Fruit fly (Drosophila melanogaster) whole organism, embryonic: ENCODE measurements around the gene Sfp23F.
A peak's percentile ranks its signal among the peaks of the same experiment; 100 is the strongest.

Source experiments
- CG10147 ChIP-seq: fragments of 200-800 bp; sonication (Bioruptor generic); optimal IDR thresholded peaks from 2 replicates; lab custom pipeline; 2019; ENCODE audit warnings: missing biosample characterization, mild to moderate bottlenecking, missing genetic modification characterization, moderate library complexity
- CG10543 ChIP-seq: fragments of 200-800 bp; sonication (Bioruptor generic); optimal IDR thresholded peaks from 3 replicates; lab custom pipeline; 2017; ENCODE audit warnings: missing biosample characterization, mild to moderate bottlenecking, missing genetic modification characterization, moderate library complexity
- CG11504 ChIP-seq: fragments of 200-800 bp; sonication (Bioruptor generic); optimal IDR thresholded peaks from 3 replicates; lab custom pipeline; 2019; ENCODE audit warnings: missing biosample characterization, mild to moderate bottlenecking, missing genetic modification characterization, moderate library complexity
- CG12071 ChIP-seq: fragments of 200-800 bp; sonication (Bioruptor generic); optimal IDR thresholded peaks from 3 replicates; lab custom pipeline; 2018; ENCODE audit warnings: missing biosample characterization, mild to moderate bottlenecking, missing genetic modification characterization
- CG12391 ChIP-seq: fragments of 200-800 bp; sonication (Bioruptor generic); optimal IDR thresholded peaks from 3 replicates; lab custom pipeline; 2018; ENCODE audit warnings: missing biosample characterization, mild to moderate bottlenecking, missing genetic modification characterization, moderate library complexity
- CG12769 ChIP-seq: fragments of 200-800 bp; sonication (Bioruptor generic); optimal IDR thresholded peaks from 2 replicates; lab custom pipeline; 2019; ENCODE audit warnings: missing biosample characterization, mild to moderate bottlenecking, missing genetic modification characterization, moderate library complexity
- CG15269 ChIP-seq: fragments of 200-800 bp; sonication (Bioruptor generic); optimal IDR thresholded peaks from 2 replicates; lab custom pipeline; 2018; ENCODE audit warnings: missing biosample characterization, mild to moderate bottlenecking, missing genetic modification characterization, moderate library complexity
- CG17361 ChIP-seq: fragments of 200-800 bp; sonication (Bioruptor generic); IDR thresholded peaks from 3 replicates; pipeline ENCODE4 v1.3.6; 2022; ENCODE audit warnings: missing biosample characterization, missing genetic modification characterization
- CG2129 ChIP-seq: fragments of 200-800 bp; sonication (Bioruptor generic); IDR thresholded peaks from 2 replicates; pipeline ENCODE4 v1.3.6; 2022; ENCODE audit warnings: missing biosample characterization, missing genetic modification characterization; ENCODE audit not compliant: partially characterized antibody
- CG2678 ChIP-seq: fragments of 200-800 bp; sonication (Bioruptor generic); optimal IDR thresholded peaks from 3 replicates; lab custom pipeline; 2019; ENCODE audit warnings: missing biosample characterization, mild to moderate bottlenecking, missing genetic modification characterization, moderate library complexity
- CG2712 ChIP-seq: fragments of 200-800 bp; optimal IDR thresholded peaks from 3 replicates; lab custom pipeline; 2019; ENCODE audit warnings: missing biosample characterization, mild to moderate bottlenecking, missing genetic modification characterization, moderate library complexity
- CG34224 ChIP-seq: fragments of 200-800 bp; sonication (Bioruptor generic); IDR thresholded peaks from 3 replicates; pipeline ENCODE4 v1.3.6; 2022; ENCODE audit warnings: missing biosample characterization, missing genetic modification characterization; ENCODE audit not compliant: partially characterized antibody
- CG3838 ChIP-seq: fragments of 200-800 bp; sonication (Bioruptor generic); optimal IDR thresholded peaks from 3 replicates; lab custom pipeline; 2016; ENCODE audit warnings: missing biosample characterization, missing genetic modification characterization
- CG6791 ChIP-seq: fragments of 200-800 bp; sonication (Bioruptor generic); IDR thresholded peaks from 3 replicates; pipeline ENCODE4 v1.3.6; 2022; ENCODE audit warnings: missing biosample characterization, missing genetic modification characterization; ENCODE audit not compliant: partially characterized antibody
- CG6854 ChIP-seq: fragments of 200-800 bp; sonication (Bioruptor generic); optimal IDR thresholded peaks from 3 replicates; lab custom pipeline; 2017; ENCODE audit warnings: missing biosample characterization, mild to moderate bottlenecking, missing genetic modification characterization
- CG7745 ChIP-seq: fragments of 200-800 bp; sonication (Bioruptor generic); optimal IDR thresholded peaks from 2 replicates; lab custom pipeline; 2018; ENCODE audit warnings: missing biosample characterization, mild to moderate bottlenecking, missing genetic modification characterization, moderate library complexity
- CG7786 ChIP-seq: fragments of 200-800 bp; sonication (Bioruptor generic); optimal IDR thresholded peaks from 2 replicates; lab custom pipeline; 2016; ENCODE audit warnings: missing biosample characterization, missing genetic modification characterization
- CG7963 ChIP-seq: fragments of 200-800 bp; sonication (Bioruptor generic); IDR thresholded peaks from 3 replicates; pipeline ENCODE4 v1.3.6; 2022; ENCODE audit warnings: missing biosample characterization, missing genetic modification characterization; ENCODE audit not compliant: partially characterized antibody
- CG8290 ChIP-seq, 3 experiments: fragments of 200-800 bp; sonication (Bioruptor generic); optimal IDR thresholded peaks; 2 replicates each; lab custom pipeline; 2016 to 2019; ENCODE audit warnings: missing biosample characterization in 3 of 3, missing genetic modification characterization in 3 of 3, mild to moderate bottlenecking in 2 of 3, moderate library complexity in 1 of 3
- CG9932 ChIP-seq: fragments of 200-800 bp; sonication (Bioruptor generic); IDR thresholded peaks from 2 replicates; pipeline ENCODE4 v1.3.6; 2022; ENCODE audit warnings: missing biosample characterization, missing genetic modification characterization
- CHES-1-like ChIP-seq: fragments of 200-800 bp; sonication (Bioruptor generic); optimal IDR thresholded peaks from 2 replicates; lab custom pipeline; 2016; ENCODE audit warnings: missing biosample characterization, missing genetic modification characterization
- CoRest ChIP-seq: fragments of 200-800 bp; sonication (Bioruptor generic); optimal IDR thresholded peaks from 3 replicates; lab custom pipeline; 2018; ENCODE audit warnings: missing biosample characterization, mild to moderate bottlenecking, missing genetic modification characterization, moderate library complexity
- HmgZ ChIP-seq: fragments of 200-800 bp; sonication (Bioruptor generic); optimal IDR thresholded peaks from 2 replicates; lab custom pipeline; 2018; ENCODE audit warnings: missing biosample characterization, mild to moderate bottlenecking, missing genetic modification characterization
- Hmr ChIP-seq: fragments of 200-800 bp; sonication (Bioruptor generic); optimal IDR thresholded peaks from 3 replicates; lab custom pipeline; 2017; ENCODE audit warnings: mild to moderate bottlenecking, missing biosample characterization, missing genetic modification reagents, missing genetic modification characterization
- Hr3 ChIP-seq: fragments of 200-800 bp; sonication (Bioruptor generic); optimal IDR thresholded peaks from 3 replicates; lab custom pipeline; 2016; ENCODE audit warnings: missing biosample characterization, missing genetic modification characterization
- Max ChIP-seq: fragments of 200-800 bp; sonication (Bioruptor generic); optimal IDR thresholded peaks from 2 replicates; lab custom pipeline; 2016; ENCODE audit warnings: missing biosample characterization, mild to moderate bottlenecking, missing genetic modification characterization
- Myb ChIP-seq: fragments of 200-800 bp; sonication (Bioruptor generic); optimal IDR thresholded peaks from 2 replicates; lab custom pipeline; 2016; ENCODE audit warnings: missing biosample characterization, missing genetic modification characterization
- Oli ChIP-seq: fragments of 200-800 bp; sonication (Bioruptor generic); optimal IDR thresholded peaks from 2 replicates; lab custom pipeline; 2018; ENCODE audit warnings: missing biosample characterization, mild to moderate bottlenecking, missing genetic modification characterization, moderate library complexity
- PHDP ChIP-seq: fragments of 200-800 bp; sonication (Bioruptor generic); optimal IDR thresholded peaks from 3 replicates; lab custom pipeline; 2018; ENCODE audit warnings: missing biosample characterization, mild to moderate bottlenecking, missing genetic modification characterization, moderate library complexity
- Sry-δ ChIP-seq: fragments of 200-800 bp; sonication (Bioruptor generic); optimal IDR thresholded peaks from 2 replicates; lab custom pipeline; 2016; ENCODE audit warnings: missing biosample characterization, missing genetic modification characterization
- Tbp ChIP-seq: fragments of >200 bp; optimal IDR thresholded peaks from 2 replicates; lab custom pipeline; 2018; ENCODE audit warnings: missing biosample characterization, missing genetic modification characterization
- cwo ChIP-seq: fragments of 200-800 bp; sonication (Bioruptor generic); optimal IDR thresholded peaks from 3 replicates; lab custom pipeline; 2017; ENCODE audit warnings: missing biosample characterization, missing genetic modification characterization, mild to moderate bottlenecking, moderate library complexity, missing genetic modification reagents
- en ChIP-seq: fragments of 200-800 bp; sonication (Bioruptor generic); optimal IDR thresholded peaks from 2 replicates; lab custom pipeline; 2016; ENCODE audit warnings: missing biosample characterization, missing genetic modification characterization
- ftz-f1 ChIP-seq: fragments of 200-800 bp; sonication (Bioruptor generic); optimal IDR thresholded peaks from 2 replicates; lab custom pipeline; 2016; ENCODE audit warnings: missing biosample characterization, missing genetic modification characterization
- org-1 ChIP-seq: fragments of 200-800 bp; sonication (Bioruptor generic); optimal IDR thresholded peaks from 2 replicates; lab custom pipeline; 2017; ENCODE audit warnings: missing biosample characterization, missing genetic modification characterization
- pum ChIP-seq: fragments of 200-800 bp; sonication (Bioruptor generic); optimal IDR thresholded peaks from 2 replicates; lab custom pipeline; 2016; ENCODE audit warnings: missing biosample characterization, missing genetic modification characterization
- ranshi ChIP-seq: fragments of 200-800 bp; sonication (Bioruptor generic); IDR thresholded peaks from 2 replicates; pipeline ENCODE4 v1.3.6; 2022; ENCODE audit warnings: missing biosample characterization, missing genetic modification characterization
- sug ChIP-seq: fragments of 200-800 bp; optimal IDR thresholded peaks from 2 replicates; lab custom pipeline; 2019; ENCODE audit warnings: missing biosample characterization, mild to moderate bottlenecking, missing genetic modification characterization, moderate library complexity
- tio ChIP-seq: fragments of 200-800 bp; sonication (Bioruptor generic); optimal IDR thresholded peaks from 2 replicates; lab custom pipeline; 2017; ENCODE audit warnings: missing biosample characterization, missing genetic modification characterization, inconsistent platforms
- zen2 ChIP-seq: fragments of 200-800 bp; sonication (Bioruptor generic); IDR thresholded peaks from 3 replicates; pipeline ENCODE4 v1.3.6; 2022; ENCODE audit warnings: missing biosample characterization, missing genetic modification characterization; ENCODE audit not compliant: partially characterized antibody

Gene Sfp23F

DNA sequence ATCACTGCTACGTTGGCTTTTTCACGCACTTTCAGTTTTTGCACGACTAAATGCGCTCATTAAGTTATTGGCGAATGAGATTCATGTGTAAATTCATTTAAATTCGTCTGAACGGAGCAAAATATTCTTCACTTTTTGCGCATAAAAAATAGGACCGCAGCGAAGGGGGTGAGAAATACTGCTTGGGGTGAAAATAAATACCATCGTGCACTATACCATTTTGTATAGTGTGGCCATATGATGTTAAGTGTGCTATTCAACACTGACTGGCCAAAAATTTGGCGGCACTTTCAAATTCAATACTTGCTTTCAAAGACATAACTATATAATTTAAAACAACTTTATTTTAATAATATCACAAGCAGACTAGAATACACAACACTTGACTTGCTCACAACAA, 14.3 kb downstream of the Sfp23F start, which contains the start of gene GramD1B (continued):
- no peak for TF ChIP-seq CG6854
- peak; percentile 26 for TF ChIP-seq CG12769 (tag; lab: Kevin White, UChicago)
- peak; percentile 12 for TF ChIP-seq CG7786 (GFP tag; lab: Kevin White, UChicago)
- TF ChIP-seq CG6791 (GFP tag; lab: Robert Waterston, UW): 0 out of 3 replicates have a peak, but pooled peaks have one; percentile 38
- TF ChIP-seq CHES-1-like (GFP tag; lab: Kevin White, UChicago): peak; percentile 42
- TF ChIP-seq ftz-f1: no peak
- TF ChIP-seq CG10147 (GFP tag; lab: Kevin White, UChicago): peak; percentile 15
- no peak for TF ChIP-seq Tbp (GFP tag; lab: Kevin White, UChicago)
- peak; percentile 5 for TF ChIP-seq CG2678 (tag; lab: Kevin White, UChicago)
- no peak for TF ChIP-seq tio (GFP tag; lab: Kevin White, UChicago)
- TF ChIP-seq sug: peak; percentile 32
- no peak for TF ChIP-seq org-1
- TF ChIP-seq CG2712 (tag; lab: Kevin White, UChicago): peak; percentile 20
- TF ChIP-seq CG9932: peak; percentile 61
- TF ChIP-seq CG8290 (GFP tag; optimal IDR thresholded peaks at IDR 0.05; lab: Kevin White, UChicago): no peak
- peak in 1 of 2 experiments; percentile 65 for TF ChIP-seq CG8290 (tag; optimal IDR thresholded peaks at IDR 0.05; lab: Kevin White, UChicago)
- TF ChIP-seq CG3838 (GFP tag; lab: Kevin White, UChicago): no peak
- 0 out of 2 replicates have a peak, but pooled peaks have one; percentile 6 for TF ChIP-seq ranshi
- TF ChIP-seq CG12071 (GFP tag; lab: Kevin White, UChicago): no peak
- TF ChIP-seq HmgZ: peak; percentile 58
- TF ChIP-seq Hmr (GFP tag; lab: Kevin White, UChicago): peak; percentile 69
- 0 out of 3 replicates have a peak, but pooled peaks have one; percentile 11 for TF ChIP-seq CG34224 (GFP tag; lab: Robert Waterston, UW)
- TF ChIP-seq Max (GFP tag; lab: Kevin White, UChicago): no peak
- peak; percentile 43; the same call in 1 of the 3 replicates for TF ChIP-seq zen2 (GFP tag; lab: Robert Waterston, UW)
- TF ChIP-seq Myb (GFP tag; lab: Kevin White, UChicago): peak; percentile 33
- TF ChIP-seq CG7745 (tag; lab: Kevin White, UChicago): no peak
- TF ChIP-seq CG2129 (GFP tag; lab: Robert Waterston, UW): no peak
- TF ChIP-seq Sry-δ (GFP tag; lab: Kevin White, UChicago): peak; percentile 32
- TF ChIP-seq pum (GFP tag; lab: Kevin White, UChicago): no peak
- TF ChIP-seq cwo: no peak
- no peak for TF ChIP-seq CG15269
- TF ChIP-seq PHDP (tag; lab: Kevin White, UChicago): peak; percentile 38
- TF ChIP-seq Hr3 (GFP tag; lab: Kevin White, UChicago): no peak
- peak; percentile 6 for TF ChIP-seq CG11504 (tag; lab: Kevin White, UChicago)
- TF ChIP-seq CG17361 (GFP tag; lab: Robert Waterston, UW): 0 out of 3 replicates have a peak, but pooled peaks have one; percentile 34
- TF ChIP-seq CG10543 (GFP tag; lab: Kevin White, UChicago): no peak
- TF ChIP-seq CoRest: peak; percentile 18
- TF ChIP-seq Oli (tag; lab: Kevin White, UChicago): no peak
- no peak for TF ChIP-seq CG7963 (GFP tag; lab: Robert Waterston, UW)
- peak; percentile 26 for TF ChIP-seq CG12391 (tag; lab: Kevin White, UChicago)
- TF ChIP-seq en (GFP tag; lab: Kevin White, UChicago): no peak
